Fruit fly (Drosophila melanogaster) whole organism, wandering third instar larva: Measurements from ENCODE around the gene Gba1a.

Experiments used
- CG32264 ChIP-seq: fragments of 200-800 bp; sonication (Bioruptor generic); optimal IDR thresholded peaks from 2 replicates; lab custom pipeline; 2016; ENCODE audit warnings: missing biosample characterization, missing genetic modification characterization
- dl ChIP-seq, 2 experiments: fragments of 175-275, 200-275 bp in 1 of 2; fragments of 200-275 bp in 1 of 2; sonication (Bioruptor generic); optimal IDR thresholded peaks; lab custom pipeline; 2018; ENCODE audit warnings: mild to moderate bottlenecking in 2 of 2, missing biosample characterization in 2 of 2, missing genetic modification characterization in 2 of 2, moderate library complexity in 2 of 2; ENCODE audit not compliant: partially characterized antibody in 2 of 2, insufficient read depth in 1 of 2

DNA sequence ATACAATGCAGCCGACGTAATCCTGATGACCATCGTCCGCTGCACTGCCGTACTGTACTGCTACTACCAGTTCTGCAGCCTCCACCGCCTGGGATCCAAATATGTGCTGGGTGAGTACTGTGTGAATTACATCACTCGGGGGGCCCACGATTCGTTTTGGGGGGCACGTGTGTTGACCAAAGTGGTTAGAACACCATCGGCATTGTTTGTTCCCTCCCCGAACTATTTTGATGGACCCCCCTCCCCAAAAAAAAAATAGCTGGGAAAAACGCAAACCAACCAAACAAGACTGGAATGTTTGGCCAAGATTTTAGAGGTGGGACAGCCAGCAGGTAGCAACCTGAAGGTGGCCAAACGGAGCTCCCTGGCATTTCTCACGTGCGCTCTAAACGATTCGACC, 47.0 kb downstream of the Gba1a start:
- TF ChIP-seq CG32264 (no peak), dl (GFP tag; optimal IDR thresholded peaks at IDR 0.05; lab: Kevin White, UChicago; ENCODE audit: insufficient read depth in 1 of 2, partially characterized antibody in 2 of 2) (no peak)
